Fruit fly (Drosophila melanogaster): Measurements from ENCODE around the gene NimC1.

- TF ChIP-seq CG14655 (GFP tag; optimal IDR thresholded peaks at IDR 0.05) = no peak
- no peak for TF ChIP-seq CG34367 (tag; optimal IDR thresholded peaks at IDR 0.05)
- TF ChIP-seq CG8159 (tag; optimal IDR thresholded peaks at IDR 0.05) = no peak
- no peak for TF ChIP-seq CG9948 (tag; optimal IDR thresholded peaks at IDR 0.05)
- no peak for TF ChIP-seq CG15710 (tag; optimal IDR thresholded peaks at IDR 0.05)
- no peak for TF ChIP-seq EcR (GFP tag; optimal IDR thresholded peaks at IDR 0.05)
- no peak for TF ChIP-seq CG4496 (GFP tag; IDR thresholded peaks at IDR 0.05)
Observed at dm6 chr2L:14001887-14002286, 25.3 kb upstream of the NimC1 start.

Measured in whole organism, pupa.